Fruit fly (Drosophila melanogaster) whole organism, embryonic: ENCODE results near the gene CG13258.

ENCODE experiments used
- ATbp ChIP-seq: fragments of 200-800 bp; sonication (Bioruptor generic); optimal IDR thresholded peaks from 2 replicates; lab custom pipeline; 2017; ENCODE audit warnings: missing biosample characterization, mild to moderate bottlenecking, missing genetic modification characterization, missing genetic modification reagents
- Adf1 ChIP-seq: fragments of 200-800 bp; sonication (Bioruptor generic); IDR thresholded peaks from 2 replicates; pipeline ENCODE4 v1.3.6; 2022; ENCODE audit warnings: missing biosample characterization, missing genetic modification characterization
- CG10209 ChIP-seq: fragments of 200-800 bp; sonication (Bioruptor generic); optimal IDR thresholded peaks from 3 replicates; lab custom pipeline; 2017; ENCODE audit warnings: missing biosample characterization, mild to moderate bottlenecking, missing genetic modification characterization, missing genetic modification reagents
- CG10543 ChIP-seq: fragments of 200-800 bp; sonication (Bioruptor generic); optimal IDR thresholded peaks from 3 replicates; lab custom pipeline; 2017; ENCODE audit warnings: missing biosample characterization, mild to moderate bottlenecking, missing genetic modification characterization, moderate library complexity
- CG10654 ChIP-seq: fragments of 200-800 bp; sonication (Bioruptor generic); optimal IDR thresholded peaks from 2 replicates; lab custom pipeline; 2016; ENCODE audit warnings: missing biosample characterization, missing genetic modification characterization
- CG11093 ChIP-seq: fragments of 200-800 bp; sonication (Bioruptor generic); IDR thresholded peaks from 3 replicates; pipeline ENCODE4 v1.3.6; 2022; ENCODE audit warnings: missing biosample characterization, missing genetic modification characterization
- CG11398 ChIP-seq: fragments of 200-800 bp; sonication (Bioruptor generic); optimal IDR thresholded peaks from 2 replicates; lab custom pipeline; 2016; ENCODE audit warnings: missing biosample characterization, missing genetic modification characterization
- CG12219 ChIP-seq: fragments of 200-800 bp; sonication (Bioruptor generic); optimal IDR thresholded peaks from 3 replicates; lab custom pipeline; 2018; ENCODE audit warnings: missing biosample characterization, mild to moderate bottlenecking, missing genetic modification characterization
- CG12236 ChIP-seq: fragments of 200-800 bp; sonication (Bioruptor generic); optimal IDR thresholded peaks from 2 replicates; lab custom pipeline; 2016; ENCODE audit warnings: missing biosample characterization, missing genetic modification characterization
- CG12299 ChIP-seq: fragments of 200-800 bp; sonication (Bioruptor generic); optimal IDR thresholded peaks from 2 replicates; lab custom pipeline; 2018; ENCODE audit warnings: missing biosample characterization, mild to moderate bottlenecking, missing genetic modification characterization
- CG15011 ChIP-seq: fragments of 200-800 bp; sonication (Bioruptor generic); optimal IDR thresholded peaks from 3 replicates; lab custom pipeline; 2018; ENCODE audit warnings: missing biosample characterization, mild to moderate bottlenecking, missing genetic modification characterization
- CG15479 ChIP-seq: fragments of 200-800 bp; sonication (Bioruptor generic); optimal IDR thresholded peaks from 3 replicates; lab custom pipeline; 2019; ENCODE audit warnings: missing biosample characterization, mild to moderate bottlenecking, missing genetic modification characterization, moderate library complexity
- CG15514 ChIP-seq: fragments of 200-800 bp; sonication (Bioruptor generic); optimal IDR thresholded peaks from 3 replicates; lab custom pipeline; 2017; ENCODE audit warnings: missing biosample characterization, missing genetic modification characterization, mild to moderate bottlenecking, moderate library complexity, missing genetic modification reagents
- CG16813 ChIP-seq: fragments of 200-800 bp; sonication (Bioruptor generic); IDR thresholded peaks from 3 replicates; pipeline ENCODE4 v1.3.6; 2022; ENCODE audit warnings: missing biosample characterization, missing genetic modification characterization; ENCODE audit not compliant: partially characterized antibody
- CG17328 ChIP-seq: fragments of 200-800 bp; sonication (Bioruptor generic); IDR thresholded peaks from 2 replicates; pipeline ENCODE4 v1.3.6; 2022; ENCODE audit warnings: missing biosample characterization, missing genetic modification characterization
- CG17359 ChIP-seq: fragments of 200-800 bp; sonication (Bioruptor generic); optimal IDR thresholded peaks from 3 replicates; lab custom pipeline; 2018; ENCODE audit warnings: missing biosample characterization, mild to moderate bottlenecking, missing genetic modification characterization, moderate library complexity
- CG18599 ChIP-seq: fragments of 200-800 bp; sonication (Bioruptor generic); optimal IDR thresholded peaks from 3 replicates; lab custom pipeline; 2017; ENCODE audit warnings: missing biosample characterization, missing genetic modification characterization, mild to moderate bottlenecking, moderate library complexity, missing genetic modification reagents
- CG2875 ChIP-seq: fragments of 200-800 bp; sonication (Bioruptor generic); optimal IDR thresholded peaks from 2 replicates; lab custom pipeline; 2017; ENCODE audit warnings: missing biosample characterization, mild to moderate bottlenecking, missing genetic modification characterization, missing genetic modification reagents
- CG2889 ChIP-seq: fragments of 200-800 bp; sonication (Bioruptor generic); IDR thresholded peaks from 3 replicates; pipeline ENCODE4 v1.3.6; 2022; ENCODE audit warnings: missing biosample characterization, missing genetic modification characterization
- CG34224 ChIP-seq: fragments of 200-800 bp; sonication (Bioruptor generic); IDR thresholded peaks from 3 replicates; pipeline ENCODE4 v1.3.6; 2022; ENCODE audit warnings: missing biosample characterization, missing genetic modification characterization; ENCODE audit not compliant: partially characterized antibody
- CG34376 ChIP-seq: fragments of 200-800 bp; sonication (Bioruptor generic); optimal IDR thresholded peaks from 2 replicates; lab custom pipeline; 2018; ENCODE audit warnings: missing biosample characterization, mild to moderate bottlenecking, missing genetic modification characterization
- CG6813 ChIP-seq: fragments of 200-800 bp; sonication (Bioruptor generic); optimal IDR thresholded peaks from 2 replicates; lab custom pipeline; 2017; ENCODE audit warnings: missing biosample characterization, missing genetic modification characterization, mild to moderate bottlenecking, moderate library complexity, missing genetic modification reagents
- CG8290 ChIP-seq, 3 experiments: fragments of 200-800 bp; sonication (Bioruptor generic); optimal IDR thresholded peaks; 2 replicates each; lab custom pipeline; 2016 to 2019; ENCODE audit warnings: missing biosample characterization in 3 of 3, missing genetic modification characterization in 3 of 3, mild to moderate bottlenecking in 2 of 3, moderate library complexity in 1 of 3
- D19B ChIP-seq: fragments of 200-800 bp; sonication (Bioruptor generic); optimal IDR thresholded peaks from 2 replicates; lab custom pipeline; 2017; ENCODE audit warnings: missing biosample characterization, mild to moderate bottlenecking, missing genetic modification characterization
- Dfd ChIP-seq, 2 experiments: fragments of >200 bp; optimal IDR thresholded peaks; 2 replicates each; lab custom pipeline; 2017; ENCODE audit warnings: missing biosample characterization in 2 of 2, missing genetic modification characterization in 2 of 2
- E2f2 ChIP-seq: fragments of 200-800 bp; sonication (Bioruptor generic); IDR thresholded peaks from 2 replicates; pipeline ENCODE4 v1.3.6; 2022; ENCODE audit warnings: missing biosample characterization, missing genetic modification characterization
- Hmx ChIP-seq: fragments of 200-800 bp; sonication (Bioruptor generic); optimal IDR thresholded peaks from 2 replicates; lab custom pipeline; 2016; ENCODE audit warnings: missing biosample characterization, missing genetic modification characterization
- Hr3 ChIP-seq: fragments of 200-800 bp; sonication (Bioruptor generic); optimal IDR thresholded peaks from 3 replicates; lab custom pipeline; 2016; ENCODE audit warnings: missing biosample characterization, missing genetic modification characterization
- Hr39 ChIP-seq: fragments of >200 bp; optimal IDR thresholded peaks from 2 replicates; lab custom pipeline; 2017
- Hsf ChIP-seq: fragments of 200-800 bp; sonication (Bioruptor generic); optimal IDR thresholded peaks from 3 replicates; lab custom pipeline; 2016; ENCODE audit warnings: missing biosample characterization, missing genetic modification characterization
- MBD-R2 ChIP-seq: fragments of 200-800 bp; sonication (Bioruptor generic); IDR thresholded peaks from 2 replicates; pipeline ENCODE4 v1.3.6; 2022; ENCODE audit warnings: missing biosample characterization, missing genetic modification characterization
- Ptx1 ChIP-seq: fragments of 200-800 bp; sonication (Bioruptor generic); IDR thresholded peaks from 2 replicates; pipeline ENCODE4 v1.3.6; 2022; ENCODE audit warnings: missing biosample characterization, missing genetic modification characterization
- Side ChIP-seq: fragments of 200-800 bp; sonication (Bioruptor generic); optimal IDR thresholded peaks from 2 replicates; lab custom pipeline; 2016; ENCODE audit warnings: missing biosample characterization, missing genetic modification characterization
- Sox100B ChIP-seq: fragments of 200-800 bp; sonication (Bioruptor generic); optimal IDR thresholded peaks from 3 replicates; lab custom pipeline; 2018; ENCODE audit warnings: missing biosample characterization, mild to moderate bottlenecking, missing genetic modification characterization
- Ssrp ChIP-seq: fragments of 200-800 bp; sonication (Bioruptor generic); optimal IDR thresholded peaks from 2 replicates; lab custom pipeline; 2018; ENCODE audit warnings: missing biosample characterization, mild to moderate bottlenecking, missing genetic modification characterization, moderate library complexity
- Taf1 ChIP-seq: fragments of 200-800 bp; sonication (Bioruptor generic); IDR thresholded peaks from 2 replicates; pipeline ENCODE4 v1.3.6; 2022; ENCODE audit warnings: missing biosample characterization, missing genetic modification characterization
- Vsx1 ChIP-seq: fragments of 200-800 bp; sonication (Bioruptor generic); optimal IDR thresholded peaks from 2 replicates; lab custom pipeline; 2017; ENCODE audit warnings: missing biosample characterization, mild to moderate bottlenecking, missing genetic modification characterization, missing genetic modification reagents
- ara ChIP-seq: fragments of 200-800 bp; sonication (Bioruptor generic); IDR thresholded peaks from 2 replicates; pipeline ENCODE4 v1.3.6; 2022; ENCODE audit warnings: missing biosample characterization, missing genetic modification characterization
- btn ChIP-seq: fragments of 200-800 bp; sonication (Bioruptor generic); optimal IDR thresholded peaks from 2 replicates; lab custom pipeline; 2016; ENCODE audit warnings: missing biosample characterization, missing genetic modification characterization
- chm ChIP-seq: fragments of 200-800 bp; sonication (Bioruptor generic); IDR thresholded peaks from 2 replicates; pipeline ENCODE4 v1.3.6; 2022; ENCODE audit warnings: missing biosample characterization, missing genetic modification characterization
- crp ChIP-seq, 2 experiments: fragments of 200-800 bp; sonication (Bioruptor generic); optimal IDR thresholded peaks; 2 replicates in 1 of 2; 3 replicates in 1 of 2; lab custom pipeline; 2017; ENCODE audit warnings: missing biosample characterization in 2 of 2, missing genetic modification characterization in 2 of 2, mild to moderate bottlenecking in 1 of 2, moderate library complexity in 1 of 2
- fd96Cb ChIP-seq: fragments of 200-800 bp; sonication (Bioruptor generic); optimal IDR thresholded peaks from 2 replicates; lab custom pipeline; 2018; ENCODE audit warnings: missing biosample characterization, mild to moderate bottlenecking, missing genetic modification characterization, moderate library complexity
- grau ChIP-seq: fragments of 200-800 bp; optimal IDR thresholded peaks from 3 replicates; lab custom pipeline; 2019; ENCODE audit warnings: missing biosample characterization, mild to moderate bottlenecking, missing genetic modification characterization, moderate library complexity
- grn ChIP-seq: fragments of 200-800 bp; sonication (Bioruptor generic); optimal IDR thresholded peaks from 3 replicates; lab custom pipeline; 2017; ENCODE audit warnings: missing biosample characterization, missing genetic modification characterization
- kah ChIP-seq: fragments of 200-800 bp; sonication (Bioruptor generic); optimal IDR thresholded peaks from 2 replicates; lab custom pipeline; 2018; ENCODE audit warnings: missing biosample characterization, mild to moderate bottlenecking, missing genetic modification characterization
- odd ChIP-seq: fragments of 200-800 bp; sonication (Bioruptor generic); optimal IDR thresholded peaks from 2 replicates; lab custom pipeline; 2017; ENCODE audit warnings: missing biosample characterization, mild to moderate bottlenecking, missing genetic modification characterization
- org-1 ChIP-seq: fragments of 200-800 bp; sonication (Bioruptor generic); optimal IDR thresholded peaks from 2 replicates; lab custom pipeline; 2017; ENCODE audit warnings: missing biosample characterization, missing genetic modification characterization
- scrt ChIP-seq: fragments of 200-800 bp; sonication (Bioruptor generic); optimal IDR thresholded peaks from 2 replicates; lab custom pipeline; 2018; ENCODE audit warnings: missing biosample characterization, mild to moderate bottlenecking, missing genetic modification characterization, moderate library complexity
- sens ChIP-seq: fragments of 200-800 bp; sonication (Bioruptor generic); peaks from one replicate; lab custom pipeline; 2016; ENCODE audit warnings: missing biosample characterization, missing genetic modification characterization
- unc-4 ChIP-seq: fragments of 200-800 bp; sonication (Bioruptor generic); IDR thresholded peaks from 2 replicates; pipeline ENCODE4 v1.3.6; 2022; ENCODE audit warnings: missing biosample characterization, missing genetic modification characterization; ENCODE audit not compliant: partially characterized antibody

The CG13258 gene

DNA sequence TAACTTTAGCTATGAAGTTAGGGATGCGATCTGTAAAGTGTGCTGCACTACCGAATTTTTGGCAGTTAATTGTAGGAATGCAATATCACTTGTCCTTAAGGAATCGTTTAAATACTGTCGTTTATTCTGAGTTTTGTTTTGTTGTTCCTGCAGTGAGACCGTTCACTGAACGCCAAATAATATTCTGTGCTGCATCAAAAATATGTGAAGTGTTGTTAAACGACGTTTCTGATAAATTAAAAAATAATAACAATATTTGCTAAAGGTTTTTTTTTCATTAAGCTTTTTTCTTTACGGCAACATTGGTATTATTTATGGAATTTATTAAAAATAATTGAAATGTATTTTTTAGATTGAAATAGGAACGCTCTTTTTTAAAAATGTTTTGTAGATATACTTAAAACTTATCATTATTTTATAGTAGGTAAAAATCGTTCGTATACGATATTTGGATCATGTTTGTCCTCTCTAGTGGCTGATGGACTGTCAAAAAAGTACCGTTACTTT lies 10.0 kb upstream of the CG13258 start, which contains the start of gene GMF (continued):
- TF ChIP-seq Ssrp, result peak; percentile 41
- TF ChIP-seq Hmx, result peak; percentile 25
- TF ChIP-seq org-1, result no peak
- TF ChIP-seq chm, result no peak
- no peak for TF ChIP-seq CG15011 (GFP tag; lab: Kevin White, UChicago)
- peak; percentile 31 for TF ChIP-seq Sox100B (GFP tag; lab: Kevin White, UChicago)
- TF ChIP-seq Dfd (GFP tag; optimal IDR thresholded peaks at IDR 0.05; lab: Kevin White, UChicago), result no peak
- TF ChIP-seq Vsx1 (GFP tag; lab: Kevin White, UChicago), result no peak
- peak; percentile 37 for TF ChIP-seq Hr3 (GFP tag; lab: Kevin White, UChicago)
- TF ChIP-seq CG17359 (tag; lab: Kevin White, UChicago), result peak; percentile 14
- TF ChIP-seq CG2875 (GFP tag; lab: Kevin White, UChicago), result no peak
- peak in 1 of 2 experiments; percentile 21 for TF ChIP-seq crp (GFP tag; optimal IDR thresholded peaks at IDR 0.05; lab: Kevin White, UChicago)
- no peak for TF ChIP-seq CG11398
- TF ChIP-seq CG17328, result peak; percentile 52; the same call in 1 of the 2 replicates
- no peak for TF ChIP-seq scrt (GFP tag; lab: Kevin White, UChicago)
- 0 out of 2 replicates have a peak, but pooled peaks have one; percentile 25 for TF ChIP-seq Ptx1
- TF ChIP-seq odd (GFP tag; lab: Kevin White, UChicago), result no peak
- peak; percentile 38; the same call in 1 of the 2 replicates for TF ChIP-seq E2f2 (GFP tag; lab: Robert Waterston, UW)
- TF ChIP-seq Adf1, result peak; percentile 26; the same call in 1 of the 2 replicates
- peak; percentile 25 for TF ChIP-seq Hsf (GFP tag; lab: Kevin White, UChicago)
- no peak for TF ChIP-seq CG12219 (GFP tag; lab: Kevin White, UChicago)
- TF ChIP-seq unc-4 (GFP tag; lab: Robert Waterston, UW), result peak; percentile 21; the same call in 1 of the 2 replicates
- no peak for TF ChIP-seq CG10543
- no peak for TF ChIP-seq CG34376 (GFP tag; lab: Kevin White, UChicago)
- no peak for TF ChIP-seq CG16813 (GFP tag; lab: Robert Waterston, UW)
- peak; percentile 54 for TF ChIP-seq CG12299 (tag; lab: Kevin White, UChicago)
- TF ChIP-seq CG15479 (GFP tag; lab: Kevin White, UChicago), result no peak
- no peak for TF ChIP-seq CG6813 (GFP tag; lab: Kevin White, UChicago)
- TF ChIP-seq Hr39 (lab: Kevin White, UChicago), result no peak
- TF ChIP-seq fd96Cb (tag; lab: Kevin White, UChicago), result peak; percentile 33
- no peak for TF ChIP-seq ara (GFP tag; lab: Robert Waterston, UW)
- TF ChIP-seq CG34224, result no peak
- TF ChIP-seq CG10209, result peak; percentile 10
- no peak for TF ChIP-seq CG2889 (GFP tag; lab: Robert Waterston, UW)
- TF ChIP-seq kah (GFP tag; lab: Kevin White, UChicago), result no peak
- TF ChIP-seq CG10654, result no peak
- TF ChIP-seq sens (GFP tag; lab: Kevin White, UChicago), result peak; percentile 82
- TF ChIP-seq btn (GFP tag; lab: Kevin White, UChicago), result no peak
- peak; percentile 73 for TF ChIP-seq D19B (GFP tag; lab: Kevin White, UChicago)
- TF ChIP-seq MBD-R2 (GFP tag; lab: Robert Waterston, UW), result peak; percentile 65
- peak; percentile 50 for TF ChIP-seq grn (GFP tag; lab: Kevin White, UChicago)
- no peak for TF ChIP-seq CG18599 (GFP tag; lab: Kevin White, UChicago)
- TF ChIP-seq grau (tag; lab: Kevin White, UChicago), result peak; percentile 43
- no peak for TF ChIP-seq ATbp (GFP tag; lab: Kevin White, UChicago)
- TF ChIP-seq Side, result no peak
- no peak for TF ChIP-seq CG12236 (GFP tag; lab: Kevin White, UChicago)
- no peak for TF ChIP-seq Taf1
- TF ChIP-seq CG8290 (GFP tag; optimal IDR thresholded peaks at IDR 0.05; lab: Kevin White, UChicago), result peak; percentile 41
- no peak for TF ChIP-seq CG8290 (tag; optimal IDR thresholded peaks at IDR 0.05; lab: Kevin White, UChicago)
- TF ChIP-seq CG15514 (GFP tag; lab: Kevin White, UChicago), result peak; percentile 47
- TF ChIP-seq CG11093 (GFP tag; lab: Robert Waterston, UW), result no peak
